Worm (Caenorhabditis elegans) whole organism, early embryonic: Measurements from ENCODE around the gene C17H12.6.

ENCODE experiments used
- B0310.2 ChIP-seq: sonication (generic microtip); optimal IDR thresholded peaks from 2 replicates; lab custom pipeline; 2016; ENCODE audit warnings: mild to moderate bottlenecking, missing genetic modification characterization, missing compliant biosample characterization
- aly-1 ChIP-seq: sonication (generic microtip); optimal IDR thresholded peaks from 2 replicates; lab custom pipeline; 2016; ENCODE audit warnings: missing genetic modification characterization, missing compliant biosample characterization
- ama-1 ChIP-seq: fragments of 150-350 bp; optimal IDR thresholded peaks from 2 replicates; lab custom pipeline; 2014
- ceh-36 ChIP-seq: sonication (generic microtip); optimal IDR thresholded peaks from 2 replicates; lab custom pipeline; 2016; ENCODE audit warnings: missing genetic modification characterization, inconsistent platforms, missing compliant biosample characterization
- ets-7 ChIP-seq: sonication (generic microtip); optimal IDR thresholded peaks from 2 replicates; lab custom pipeline; 2016; ENCODE audit warnings: missing genotype, missing genetic modification characterization, missing compliant biosample characterization
- pes-1 ChIP-seq: fragments of 200-800 bp; sonication (Bioruptor generic); IDR thresholded peaks from 2 replicates; pipeline ENCODE4 v1.3.6; 2022; ENCODE audit warnings: missing genetic modification reagents, missing genetic modification characterization, missing compliant biosample characterization
- tbx-11 ChIP-seq: fragments of 200-800 bp; sonication (Bioruptor generic); IDR thresholded peaks from 2 replicates; pipeline ENCODE4 v1.3.6; 2022; ENCODE audit warnings: missing genetic modification characterization, missing compliant biosample characterization
- tbx-37 ChIP-seq: fragments of 200-800 bp; sonication (Bioruptor generic); conservative IDR thresholded peaks from 2 replicates; pipeline ENCODE4 v1.3.6; 2022; ENCODE audit warnings: missing genetic modification reagents, missing genetic modification characterization, missing compliant biosample characterization

ce11 chrIV:6818369-6818768 lies 3.9 kb downstream of the C17H12.6 start, which contains the start of gene C17H12.8:
- TF ChIP-seq B0310.2: no peak
- no peak for TF ChIP-seq pes-1 (GFP tag; lab: Robert Waterston, UW)
- TF ChIP-seq tbx-37: no peak
- no peak for TF ChIP-seq ama-1
- no peak for TF ChIP-seq aly-1
- TF ChIP-seq tbx-11 (GFP tag; lab: Robert Waterston, UW): no peak
- TF ChIP-seq ceh-36 (tag; lab: Kevin White, UChicago): no peak
- no peak for TF ChIP-seq ets-7 (tag; lab: Kevin White, UChicago)
